Fruit fly (Drosophila melanogaster): ENCODE data around the gene CG14453.
A peak's percentile ranks its signal among the peaks of the same experiment; 100 is the strongest.

CG14453 gene

dm6 chr3L:22727739-22728335, 34.0 kb downstream of the CG14453 start, which contains the start of the genes CG14450 and CG11367 (continued):
- TF ChIP-seq Dbx (GFP tag; IDR thresholded peaks at IDR 0.05) (no peak), ro (GFP tag; IDR thresholded peaks at IDR 0.05) (no peak), sr (GFP tag; IDR thresholded peaks at IDR 0.05) (peak; percentile 57; the same call in 1 of the 3 replicates), caup (GFP tag; optimal IDR thresholded peaks at IDR 0.05; ENCODE audit: severe bottlenecking) (peak; percentile 26), zf30C (GFP tag; optimal IDR thresholded peaks at IDR 0.05) (no peak), CG11456 (GFP tag; IDR thresholded peaks at IDR 0.05) (no peak), CG4617 (GFP tag; optimal IDR thresholded peaks at IDR 0.05; ENCODE audit: borderline replicate concordance) (no peak), ind (GFP tag; optimal IDR thresholded peaks at IDR 0.05) (no peak), sc (optimal IDR thresholded peaks at IDR 0.05) (no peak), sc (GFP tag; optimal IDR thresholded peaks at IDR 0.05) (no peak), CG14050 (GFP tag; IDR thresholded peaks at IDR 0.05) (no peak), CG32772 (GFP tag; IDR thresholded peaks at IDR 0.05) (no peak), CG2889 (GFP tag; IDR thresholded peaks at IDR 0.05) (no peak), CG7357 (GFP tag; IDR thresholded peaks at IDR 0.05) (no peak), Meics (GFP tag; optimal IDR thresholded peaks at IDR 0.05) (peak; percentile 18), Antp (GFP tag; optimal IDR thresholded peaks at IDR 0.05) (no peak), CG6854 (GFP tag; optimal IDR thresholded peaks at IDR 0.05) (no peak), Sry-δ (GFP tag; optimal IDR thresholded peaks at IDR 0.05) (peak; percentile 25), H2.0 (GFP tag; IDR thresholded peaks at IDR 0.05) (no peak), maf-S (GFP tag; optimal IDR thresholded peaks at IDR 0.05) (no peak), knrl (GFP tag; IDR thresholded peaks at IDR 0.05; ENCODE audit: partially characterized antibody) (peak; percentile 79), grau (tag; optimal IDR thresholded peaks at IDR 0.05) (peak; percentile 46), bowl (GFP tag; IDR thresholded peaks at IDR 0.05) (no peak), Awh (GFP tag; IDR thresholded peaks at IDR 0.05) (no peak), CG14441 (GFP tag; IDR thresholded peaks at IDR 0.05) (no peak), pzg (GFP tag; optimal IDR thresholded peaks at IDR 0.05) (peak; percentile 56), ash1 (GFP tag; optimal IDR thresholded peaks at IDR 0.05) (no peak), Rfx (GFP tag; IDR thresholded peaks at IDR 0.05) (peak; percentile 19; the same call in 1 of the 2 replicates), br (optimal IDR thresholded peaks at IDR 0.05) (no peak), inv (GFP tag; IDR thresholded peaks at IDR 0.05; ENCODE audit: partially characterized antibody) (peak; percentile 39; the same call in 1 of the 2 replicates), dmrt99B (tag; optimal IDR thresholded peaks at IDR 0.05) (no peak), CG10209 (GFP tag; optimal IDR thresholded peaks at IDR 0.05) (peak; percentile 8), slbo (GFP tag; IDR thresholded peaks at IDR 0.05) (no peak), CG10565 (GFP tag; optimal IDR thresholded peaks at IDR 0.05) (no peak), CG18476 (GFP tag; optimal IDR thresholded peaks at IDR 0.05) (no peak), phol (tag; optimal IDR thresholded peaks at IDR 0.05) (peak; percentile 50), CG10543 (GFP tag; optimal IDR thresholded peaks at IDR 0.05) (peak; percentile 61), Atf6 (GFP tag; IDR thresholded peaks at IDR 0.05) (no peak), CG18262 (tag; optimal IDR thresholded peaks at IDR 0.05) (peak; percentile 48), Neu2 (GFP tag; optimal IDR thresholded peaks at IDR 0.05; ENCODE audit: borderline replicate concordance) (no peak), CG15696 (tag; optimal IDR thresholded peaks at IDR 0.05) (peak; percentile 20), CG7786 (GFP tag; optimal IDR thresholded peaks at IDR 0.05) (no peak), Hr78 (GFP tag; optimal IDR thresholded peaks at IDR 0.05) (no peak), CG12236 (GFP tag; optimal IDR thresholded peaks at IDR 0.05) (no peak), zen2 (GFP tag; IDR thresholded peaks at IDR 0.05; ENCODE audit: partially characterized antibody) (no peak), tll (GFP tag; optimal IDR thresholded peaks at IDR 0.05) (peak in 1 of 2 experiments; percentile 21), CG12155 (GFP tag; optimal IDR thresholded peaks at IDR 0.05) (peak; percentile 55), D19B (GFP tag; optimal IDR thresholded peaks at IDR 0.05) (no peak), usp (GFP tag; optimal IDR thresholded peaks at IDR 0.05) (no peak), dmrt11E (tag; optimal IDR thresholded peaks at IDR 0.05) (no peak), E2f1 (GFP tag; IDR thresholded peaks at IDR 0.05) (no peak)

All from whole organism, embryonic.